Fruit fly (Drosophila melanogaster) whole organism, embryonic: ENCODE measurements around the gene CG3104.

Source experiments
- Bteb2 ChIP-seq: fragments of 200-800 bp; sonication (Bioruptor generic); optimal IDR thresholded peaks from 2 replicates; lab custom pipeline; 2016; ENCODE audit warnings: missing biosample characterization, missing genetic modification characterization
- CG1024 ChIP-seq: fragments of 200-800 bp; sonication (Bioruptor generic); IDR thresholded peaks from 2 replicates; pipeline ENCODE4 v1.3.6; 2022; ENCODE audit warnings: missing biosample characterization, missing genetic modification characterization
- CG11504 ChIP-seq: fragments of 200-800 bp; sonication (Bioruptor generic); optimal IDR thresholded peaks from 3 replicates; lab custom pipeline; 2019; ENCODE audit warnings: missing biosample characterization, mild to moderate bottlenecking, missing genetic modification characterization, moderate library complexity
- CG11695 ChIP-seq: fragments of 200-800 bp; sonication (Bioruptor generic); IDR thresholded peaks from 3 replicates; pipeline ENCODE4 v1.3.6; 2022; ENCODE audit warnings: missing biosample characterization, missing genetic modification characterization
- CG12104 ChIP-seq: fragments of 200-800 bp; sonication (Bioruptor generic); optimal IDR thresholded peaks from 3 replicates; lab custom pipeline; 2016; ENCODE audit warnings: missing biosample characterization, missing genetic modification characterization
- CG13296 ChIP-seq: fragments of 200-800 bp; sonication (Bioruptor generic); optimal IDR thresholded peaks from 3 replicates; lab custom pipeline; 2018; ENCODE audit warnings: missing biosample characterization, mild to moderate bottlenecking, missing genetic modification characterization
- CG14050 ChIP-seq: fragments of 200-800 bp; sonication (Bioruptor generic); IDR thresholded peaks from 3 replicates; pipeline ENCODE4 v1.3.6; 2022; ENCODE audit warnings: missing biosample characterization, missing genetic modification characterization
- CG16815 ChIP-seq: fragments of 200-800 bp; sonication (Bioruptor generic); optimal IDR thresholded peaks from 3 replicates; lab custom pipeline; 2017; ENCODE audit warnings: missing biosample characterization, mild to moderate bottlenecking, missing genetic modification characterization
- CG17385 ChIP-seq: fragments of 200-800 bp; sonication (Bioruptor generic); optimal IDR thresholded peaks from 3 replicates; lab custom pipeline; 2018; ENCODE audit warnings: missing biosample characterization, mild to moderate bottlenecking, missing genetic modification characterization
- CG30431 ChIP-seq: fragments of 200-800 bp; sonication (Bioruptor generic); optimal IDR thresholded peaks from 2 replicates; lab custom pipeline; 2017; ENCODE audit warnings: missing biosample characterization, missing genetic modification characterization
- CG34224 ChIP-seq: fragments of 200-800 bp; sonication (Bioruptor generic); IDR thresholded peaks from 3 replicates; pipeline ENCODE4 v1.3.6; 2022; ENCODE audit warnings: missing biosample characterization, missing genetic modification characterization; ENCODE audit not compliant: partially characterized antibody
- CG3726 ChIP-seq: fragments of 200-800 bp; sonication (Bioruptor generic); IDR thresholded peaks from 3 replicates; pipeline ENCODE4, ENCODE4 v1.3.6; 2022; ENCODE audit warnings: missing biosample characterization, missing genetic modification characterization
- CG42726 ChIP-seq: fragments of 200-800 bp; sonication (Bioruptor generic); IDR thresholded peaks from 2 replicates; pipeline ENCODE4 v1.3.6; 2022; ENCODE audit warnings: missing biosample characterization, missing genetic modification characterization; ENCODE audit not compliant: partially characterized antibody
- CG4730 ChIP-seq: fragments of 200-800 bp; sonication (Bioruptor generic); IDR thresholded peaks from 2 replicates; pipeline ENCODE4 v1.3.6; 2022; ENCODE audit warnings: missing biosample characterization, missing genetic modification characterization
- CG7556 ChIP-seq: fragments of 200-800 bp; sonication (Bioruptor generic); optimal IDR thresholded peaks from 2 replicates; lab custom pipeline; 2017; ENCODE audit warnings: missing biosample characterization, mild to moderate bottlenecking, missing genetic modification characterization
- CG7745 ChIP-seq: fragments of 200-800 bp; sonication (Bioruptor generic); optimal IDR thresholded peaks from 2 replicates; lab custom pipeline; 2018; ENCODE audit warnings: missing biosample characterization, mild to moderate bottlenecking, missing genetic modification characterization, moderate library complexity
- CG9609 ChIP-seq: fragments of 200-800 bp; sonication (Bioruptor generic); optimal IDR thresholded peaks from 3 replicates; lab custom pipeline; 2016; ENCODE audit warnings: missing biosample characterization, missing genetic modification characterization
- Chrac-16 ChIP-seq: fragments of 200-800 bp; sonication (Bioruptor generic); optimal IDR thresholded peaks from 3 replicates; lab custom pipeline; 2016; ENCODE audit warnings: missing biosample characterization, missing genetic modification characterization
- Dbx ChIP-seq: fragments of 200-800 bp; sonication (Bioruptor generic); IDR thresholded peaks from 3 replicates; pipeline ENCODE4 v1.3.6; 2022; ENCODE audit warnings: missing biosample characterization, missing genetic modification characterization
- Dek ChIP-seq: fragments of 200-800 bp; sonication (Bioruptor generic); optimal IDR thresholded peaks from 3 replicates; lab custom pipeline; 2019; ENCODE audit warnings: missing biosample characterization, mild to moderate bottlenecking, missing genetic modification characterization, moderate library complexity
- Dref ChIP-seq: fragments of 200-800 bp; sonication (Bioruptor generic); IDR thresholded peaks from 2 replicates; pipeline ENCODE4 v1.3.6; 2022; ENCODE audit warnings: missing biosample characterization, missing genetic modification characterization
- Fer3 ChIP-seq: fragments of 200-800 bp; sonication (Bioruptor generic); optimal IDR thresholded peaks from 2 replicates; lab custom pipeline; 2018; ENCODE audit warnings: missing biosample characterization, mild to moderate bottlenecking, missing genetic modification characterization, moderate library complexity
- Hey ChIP-seq: fragments of 200-800 bp; sonication (Bioruptor generic); optimal IDR thresholded peaks from 3 replicates; lab custom pipeline; 2018; ENCODE audit warnings: missing biosample characterization, mild to moderate bottlenecking, missing genetic modification characterization
- HmgZ ChIP-seq: fragments of 200-800 bp; sonication (Bioruptor generic); optimal IDR thresholded peaks from 2 replicates; lab custom pipeline; 2018; ENCODE audit warnings: missing biosample characterization, mild to moderate bottlenecking, missing genetic modification characterization
- Hr3 ChIP-seq: fragments of 200-800 bp; sonication (Bioruptor generic); optimal IDR thresholded peaks from 3 replicates; lab custom pipeline; 2016; ENCODE audit warnings: missing biosample characterization, missing genetic modification characterization
- MTF-1 ChIP-seq: fragments of 200-800 bp; sonication (Bioruptor generic); optimal IDR thresholded peaks from 2 replicates; lab custom pipeline; 2018; ENCODE audit warnings: missing biosample characterization, mild to moderate bottlenecking, missing genetic modification characterization, borderline replicate concordance
- Mes4 ChIP-seq: fragments of 200-800 bp; sonication (Bioruptor generic); optimal IDR thresholded peaks from 2 replicates; lab custom pipeline; 2016; ENCODE audit warnings: missing biosample characterization, missing genetic modification characterization
- NFAT ChIP-seq: fragments of 200-800 bp; sonication (Bioruptor generic); IDR thresholded peaks from 2 replicates; pipeline ENCODE4 v1.3.6; 2022; ENCODE audit warnings: missing biosample characterization, missing genetic modification characterization
- Neu2 ChIP-seq: fragments of 200-800 bp; sonication (Bioruptor generic); optimal IDR thresholded peaks from 3 replicates; lab custom pipeline; 2016; ENCODE audit warnings: missing biosample characterization, missing genetic modification characterization, borderline replicate concordance
- PHDP ChIP-seq: fragments of 200-800 bp; sonication (Bioruptor generic); optimal IDR thresholded peaks from 3 replicates; lab custom pipeline; 2018; ENCODE audit warnings: missing biosample characterization, mild to moderate bottlenecking, missing genetic modification characterization, moderate library complexity
- Sry-δ ChIP-seq: fragments of 200-800 bp; sonication (Bioruptor generic); optimal IDR thresholded peaks from 2 replicates; lab custom pipeline; 2016; ENCODE audit warnings: missing biosample characterization, missing genetic modification characterization
- chif ChIP-seq, 2 experiments: fragments of 200-800 bp; sonication (Bioruptor generic); optimal IDR thresholded peaks; 3 replicates each; lab custom pipeline; 2016; ENCODE audit warnings: missing biosample characterization in 2 of 2, missing genetic modification characterization in 2 of 2
- ci ChIP-seq: fragments of 200-800 bp; sonication (Bioruptor generic); IDR thresholded peaks from 3 replicates; pipeline ENCODE4 v1.3.6; 2022; ENCODE audit warnings: missing biosample characterization, missing genetic modification characterization
- danr ChIP-seq: fragments of 200-800 bp; sonication (Bioruptor generic); IDR thresholded peaks from 2 replicates; pipeline ENCODE4 v1.3.6; 2022; ENCODE audit warnings: missing biosample characterization, missing genetic modification characterization
- dpn ChIP-seq, 2 experiments: fragments of 200-800 bp; sonication (Bioruptor generic); optimal IDR thresholded peaks; 3 replicates each; lab custom pipeline; 2016; ENCODE audit warnings: missing biosample characterization in 2 of 2, missing genetic modification characterization in 2 of 2
- dysf ChIP-seq: fragments of 200-800 bp; sonication (Bioruptor generic); IDR thresholded peaks from 3 replicates; pipeline ENCODE4 v1.3.6; 2022; ENCODE audit warnings: missing biosample characterization, missing genetic modification characterization
- fd64A ChIP-seq: fragments of 200-800 bp; sonication (Bioruptor generic); optimal IDR thresholded peaks from 3 replicates; lab custom pipeline; 2018; ENCODE audit warnings: missing biosample characterization, mild to moderate bottlenecking, missing genetic modification characterization
- fu2 ChIP-seq: fragments of 200-800 bp; sonication (Bioruptor generic); optimal IDR thresholded peaks from 2 replicates; lab custom pipeline; 2016; ENCODE audit warnings: missing biosample characterization, missing genetic modification characterization
- gcm ChIP-seq: fragments of 200-800 bp; sonication (Bioruptor generic); optimal IDR thresholded peaks from 2 replicates; lab custom pipeline; 2019; ENCODE audit warnings: missing biosample characterization, mild to moderate bottlenecking, missing genetic modification characterization, moderate library complexity
- hth ChIP-seq: fragments of >200 bp; optimal IDR thresholded peaks from 2 replicates; lab custom pipeline; 2017; ENCODE audit warnings: inconsistent platforms
- lov ChIP-seq, 2 experiments: fragments of 200-800 bp in 1 of 2; fragments of >200 bp in 1 of 2; sonication (Bioruptor generic) in 1 of 2; IDR thresholded peaks in 1 of 2; optimal IDR thresholded peaks in 1 of 2; 2 replicates in 1 of 2; 3 replicates in 1 of 2; pipeline versions ENCODE4 v1.3.6 to Lab custom; 2017 to 2022; ENCODE audit warnings: missing biosample characterization in 1 of 2, missing genetic modification characterization in 1 of 2
- maf-S ChIP-seq: fragments of 200-800 bp; sonication (Bioruptor generic); optimal IDR thresholded peaks from 2 replicates; lab custom pipeline; 2016; ENCODE audit warnings: missing biosample characterization, missing genetic modification characterization
- p53 ChIP-seq: fragments of 200-800 bp; sonication (Bioruptor generic); optimal IDR thresholded peaks from 2 replicates; lab custom pipeline; 2016; ENCODE audit warnings: missing biosample characterization, missing genetic modification characterization
- pros ChIP-seq: fragments of 200-800 bp; sonication (Bioruptor generic); optimal IDR thresholded peaks from 3 replicates; lab custom pipeline; 2019; ENCODE audit warnings: missing biosample characterization, mild to moderate bottlenecking, missing genetic modification characterization, moderate library complexity
- pzg ChIP-seq: fragments of 200-800 bp; sonication (Bioruptor generic); optimal IDR thresholded peaks from 3 replicates; lab custom pipeline; 2018; ENCODE audit warnings: missing biosample characterization, mild to moderate bottlenecking, missing genetic modification characterization, moderate library complexity
- rib ChIP-seq: fragments of 200-800 bp; sonication (Bioruptor generic); IDR thresholded peaks from 2 replicates; pipeline ENCODE4 v1.3.6; 2022; ENCODE audit warnings: missing biosample characterization, missing genetic modification characterization
- sd ChIP-seq: fragments of 200-800 bp; sonication (Bioruptor generic); optimal IDR thresholded peaks from 3 replicates; lab custom pipeline; 2018; ENCODE audit warnings: missing biosample characterization, mild to moderate bottlenecking, missing genetic modification characterization, moderate library complexity
- sens-2 ChIP-seq: fragments of 200-800 bp; sonication (Bioruptor generic); IDR thresholded peaks from 2 replicates; pipeline ENCODE4 v1.3.6; 2022; ENCODE audit warnings: missing biosample characterization, missing genetic modification characterization
- seq ChIP-seq: fragments of 200-800 bp; sonication (Bioruptor generic); IDR thresholded peaks from 2 replicates; pipeline ENCODE4 v1.3.6; 2022; ENCODE audit warnings: missing biosample characterization, missing genetic modification characterization
- slbo ChIP-seq: fragments of 200-800 bp; sonication (Bioruptor generic); IDR thresholded peaks from 2 replicates; pipeline ENCODE4 v1.3.6; 2022; ENCODE audit warnings: missing biosample characterization, missing genetic modification characterization
- yki ChIP-seq: fragments of >200 bp; optimal IDR thresholded peaks from 3 replicates; lab custom pipeline; 2018

CG3104 gene

DNA sequence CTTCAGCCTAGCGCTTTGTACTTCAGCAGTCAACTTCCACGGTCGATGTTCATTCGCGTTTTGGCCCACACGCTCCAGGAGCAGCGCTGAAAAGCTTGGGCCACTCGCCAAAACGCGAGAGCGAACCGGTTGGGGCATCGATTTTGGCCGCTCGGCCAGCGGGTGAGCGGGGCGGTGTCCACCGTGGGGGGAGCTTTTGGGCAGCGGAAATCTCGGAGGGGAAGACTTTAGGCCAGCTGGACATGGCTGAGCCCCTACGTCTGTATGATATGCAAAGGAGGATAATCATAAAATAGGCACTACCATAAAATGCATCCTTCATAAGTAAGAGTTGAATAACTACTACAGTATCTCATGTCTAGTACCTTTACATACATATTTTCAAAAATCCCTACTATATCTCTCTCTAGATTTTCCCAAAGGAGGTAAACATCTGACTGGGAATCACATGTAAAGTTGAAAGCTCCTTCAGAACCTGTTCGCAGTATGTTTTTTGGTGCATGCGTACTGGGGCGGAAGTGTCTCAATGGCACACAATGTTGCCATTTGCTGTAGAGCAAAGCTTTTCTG lies 55.6 kb downstream of the CG3104 start, which contains the start of gene Syt1 (continued):
- no peak for TF ChIP-seq dpn (GFP tag; optimal IDR thresholded peaks at IDR 0.05; lab: Kevin White, UChicago)
- no peak for TF ChIP-seq chif (GFP tag; optimal IDR thresholded peaks at IDR 0.05; lab: Kevin White, UChicago)
- no peak for TF ChIP-seq gcm (GFP tag; lab: Kevin White, UChicago)
- no peak for TF ChIP-seq rib (GFP tag; lab: Robert Waterston, UW)
- TF ChIP-seq Hey (tag; lab: Kevin White, UChicago): no peak
- no peak for TF ChIP-seq CG30431
- peak; percentile 16; the same call in 1 of the 2 replicates for TF ChIP-seq slbo
- TF ChIP-seq Fer3 (tag; lab: Kevin White, UChicago): no peak
- no peak for TF ChIP-seq pzg (GFP tag; lab: Kevin White, UChicago)
- no peak for TF ChIP-seq Mes4 (GFP tag; lab: Kevin White, UChicago)
- TF ChIP-seq Dref (GFP tag; lab: Robert Waterston, UW): no peak
- no peak for TF ChIP-seq CG34224 (GFP tag; lab: Robert Waterston, UW)
- no peak for TF ChIP-seq CG12104
- TF ChIP-seq CG13296 (GFP tag; lab: Kevin White, UChicago): no peak
- TF ChIP-seq CG9609 (GFP tag; lab: Kevin White, UChicago): no peak
- TF ChIP-seq sens-2 (GFP tag; lab: Robert Waterston, UW): no peak
- no peak for TF ChIP-seq lov (optimal IDR thresholded peaks at IDR 0.05; lab: Kevin White, UChicago)
- no peak for TF ChIP-seq lov (GFP tag; IDR thresholded peaks at IDR 0.05; lab: Robert Waterston, UW)
- no peak for TF ChIP-seq Bteb2 (GFP tag; lab: Kevin White, UChicago)
- TF ChIP-seq CG7556: no peak
- no peak for TF ChIP-seq Sry-δ (GFP tag; lab: Kevin White, UChicago)
- no peak for TF ChIP-seq HmgZ (tag; lab: Kevin White, UChicago)
- TF ChIP-seq dysf (GFP tag; lab: Robert Waterston, UW): peak; percentile 42; the same call in 1 of the 3 replicates
- TF ChIP-seq seq (GFP tag; lab: Robert Waterston, UW): 0 out of 2 replicates have a peak, but pooled peaks have one; percentile 10
- no peak for TF ChIP-seq fu2
- no peak for TF ChIP-seq MTF-1 (GFP tag; lab: Kevin White, UChicago)
- TF ChIP-seq CG11504: no peak
- peak; percentile 27; the same call in 1 of the 3 replicates for TF ChIP-seq Dbx (GFP tag; lab: Robert Waterston, UW)
- TF ChIP-seq NFAT (GFP tag; lab: Robert Waterston, UW): peak; percentile 22; the same call in 1 of the 2 replicates
- TF ChIP-seq sd (tag; lab: Kevin White, UChicago): no peak
- TF ChIP-seq fd64A (GFP tag; lab: Kevin White, UChicago): no peak
- no peak for TF ChIP-seq danr
- TF ChIP-seq pros: no peak
- TF ChIP-seq Neu2 (GFP tag; lab: Kevin White, UChicago): no peak
- TF ChIP-seq Chrac-16 (GFP tag; lab: Kevin White, UChicago): no peak
- no peak for TF ChIP-seq CG16815 (GFP tag; lab: Kevin White, UChicago)
- no peak for TF ChIP-seq yki (lab: Kevin White, UChicago)
- no peak for TF ChIP-seq ci (GFP tag; lab: Robert Waterston, UW)
- TF ChIP-seq CG11695: no peak
- no peak for TF ChIP-seq CG3726
- no peak for TF ChIP-seq PHDP (tag; lab: Kevin White, UChicago)
- no peak for TF ChIP-seq CG14050 (GFP tag; lab: Robert Waterston, UW)
- no peak for TF ChIP-seq p53 (GFP tag; lab: Kevin White, UChicago)
- no peak for TF ChIP-seq CG7745 (tag; lab: Kevin White, UChicago)
- TF ChIP-seq CG17385 (GFP tag; lab: Kevin White, UChicago): no peak
- TF ChIP-seq maf-S: no peak
- no peak for TF ChIP-seq CG42726
- no peak for TF ChIP-seq CG1024
- no peak for TF ChIP-seq Hr3 (GFP tag; lab: Kevin White, UChicago)
- TF ChIP-seq CG4730: no peak
- TF ChIP-seq Dek (tag; lab: Kevin White, UChicago): no peak
- no peak for TF ChIP-seq hth (lab: Kevin White, UChicago)
